Fruit fly (Drosophila melanogaster): ENCODE data around the gene Trxr2.

Trxr2 gene

dm6 chr3L:22505118-22505517 is 44.9 kb upstream of the Trxr2 start, which contains the start of gene CG43329:
Gene CG43329, minus strand, starts transcription at chr3L:22505218.
- TF ChIP-seq Hr39 (GFP tag; optimal IDR thresholded peaks at IDR 0.05) (no peak), CG8319 (GFP tag; optimal IDR thresholded peaks at IDR 0.05) (no peak), svp (GFP tag) (no peak), Smox (GFP tag; optimal IDR thresholded peaks at IDR 0.05) (no peak), CG11902 (GFP tag; optimal IDR thresholded peaks at IDR 0.05) (no peak)

DNA sequence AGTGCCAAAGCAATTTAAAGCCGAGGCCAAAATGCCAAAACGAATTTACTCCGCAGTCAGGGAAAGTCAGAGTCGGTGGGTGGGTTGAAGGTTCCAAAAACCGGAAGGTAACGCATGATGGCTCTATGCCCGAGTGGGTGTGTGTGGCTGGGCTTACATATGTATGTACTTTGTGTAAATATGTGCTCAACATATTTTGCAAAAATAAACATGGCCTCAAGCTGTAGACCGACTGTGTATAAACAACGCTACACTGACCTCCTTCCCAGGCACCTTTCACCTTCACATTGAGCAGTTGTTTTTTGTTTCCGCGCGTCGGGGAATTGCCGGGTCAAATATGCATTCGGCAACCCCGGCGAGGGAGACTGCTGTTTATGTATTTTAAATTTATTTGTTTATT is 30.0 kb upstream of the Trxr2 start:
- no peak for TF ChIP-seq Ets21C (GFP tag; optimal IDR thresholded peaks at IDR 0.05)
- TF ChIP-seq Met (GFP tag; optimal IDR thresholded peaks at IDR 0.05): no peak
- peak; percentile 46 for TF ChIP-seq fkh (GFP tag; optimal IDR thresholded peaks at IDR 0.05)

DNA sequence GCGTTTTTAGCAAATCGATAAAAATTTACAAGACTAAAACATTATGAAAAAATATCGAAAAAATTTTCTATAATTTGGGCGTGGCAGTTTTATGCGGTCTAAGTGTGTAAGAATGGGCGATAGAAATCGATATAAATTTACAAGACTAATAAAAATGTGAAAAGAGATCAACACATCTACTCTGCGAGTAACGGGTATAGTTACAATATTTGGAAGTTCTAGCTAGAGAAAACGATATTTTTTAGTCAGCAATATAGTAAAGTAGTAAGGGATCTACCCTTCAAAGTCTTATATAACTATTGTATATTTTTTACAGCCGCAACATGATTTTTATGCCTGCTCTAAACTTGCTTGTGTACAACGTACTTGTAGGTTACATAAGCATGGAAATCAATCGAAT is 1.9 kb upstream of the Trxr2 start, which contains the start of gene CG11404:
Gene CG11404, plus strand, starts transcription at position 301 of the 400 bp plus-strand sequence.
- no peak for TF ChIP-seq cyc (GFP tag; optimal IDR thresholded peaks at IDR 0.05)
- TF ChIP-seq Lpt (GFP tag; optimal IDR thresholded peaks at IDR 0.05): no peak
- TF ChIP-seq Eip75B (GFP tag; optimal IDR thresholded peaks at IDR 0.05): no peak
- TF ChIP-seq CG6808 (GFP tag; optimal IDR thresholded peaks at IDR 0.05): no peak
- TF ChIP-seq Eip93F (GFP tag; optimal IDR thresholded peaks at IDR 0.05): no peak
- no peak for TF ChIP-seq esn (GFP tag; optimal IDR thresholded peaks at IDR 0.05)
- TF ChIP-seq Smox (GFP tag; optimal IDR thresholded peaks at IDR 0.05): no peak
- no peak for TF ChIP-seq dsx (GFP tag; optimal IDR thresholded peaks at IDR 0.05; ENCODE audit: poor library complexity, severe bottlenecking)
- no peak for TF ChIP-seq achi (GFP tag; optimal IDR thresholded peaks at IDR 0.05)
- TF ChIP-seq Blimp-1 (GFP tag; optimal IDR thresholded peaks at IDR 0.05): no peak

- no peak for TF ChIP-seq ss (GFP tag; optimal IDR thresholded peaks at IDR 0.05)
- no peak for TF ChIP-seq fd85E (GFP tag; optimal IDR thresholded peaks at IDR 0.05)
- TF ChIP-seq CG3919 (GFP tag; optimal IDR thresholded peaks at IDR 0.05): no peak
- no peak for TF ChIP-seq CG8319 (GFP tag; optimal IDR thresholded peaks at IDR 0.05)
- TF ChIP-seq Sox14 (GFP tag; optimal IDR thresholded peaks at IDR 0.05): no peak
- TF ChIP-seq CG6276 (GFP tag; optimal IDR thresholded peaks at IDR 0.05): no peak
- no peak for TF ChIP-seq salr (GFP tag; optimal IDR thresholded peaks at IDR 0.05)
- no peak for TF ChIP-seq Ets21C (GFP tag; optimal IDR thresholded peaks at IDR 0.05)
- TF ChIP-seq CG8632 (GFP tag; optimal IDR thresholded peaks at IDR 0.05): no peak
- no peak for TF ChIP-seq achi (GFP tag; optimal IDR thresholded peaks at IDR 0.05)
- no peak for TF ChIP-seq CG11294 (GFP tag; IDR thresholded peaks at IDR 0.05)
- TF ChIP-seq lz (GFP tag; optimal IDR thresholded peaks at IDR 0.05): no peak
- TF ChIP-seq CG6163 (GFP tag; IDR thresholded peaks at IDR 0.05): no peak
- no peak for TF ChIP-seq spab (GFP tag; optimal IDR thresholded peaks at IDR 0.05)
- TF ChIP-seq Hr38 (GFP tag; optimal IDR thresholded peaks at IDR 0.05): no peak
- no peak for TF ChIP-seq CG32006 (GFP tag; optimal IDR thresholded peaks at IDR 0.05)
- TF ChIP-seq Eip78C (GFP tag): no peak
These were observed 21.7 kb downstream of the Trxr2 start for dm6 chr3L:22571679-22572078.

DNA sequence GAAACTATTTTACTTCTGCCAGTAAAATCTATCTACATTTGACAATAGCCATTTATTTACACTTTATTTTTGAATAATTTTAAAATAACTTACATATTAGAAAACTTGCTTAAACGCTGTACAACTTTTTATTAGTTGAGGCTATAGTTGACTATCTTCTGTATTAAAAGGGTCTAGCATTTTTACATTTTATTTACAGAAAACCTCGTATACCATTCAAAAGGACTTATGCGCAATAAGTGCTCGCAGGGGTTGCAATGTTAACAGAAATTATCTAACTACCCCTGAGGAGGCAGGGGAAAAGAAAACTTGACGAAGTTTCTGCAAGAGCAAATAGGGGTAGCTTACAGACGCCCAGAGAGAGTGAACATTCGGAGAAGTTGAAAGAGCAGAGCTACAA is 22.2 kb downstream of the Trxr2 start:
- TF ChIP-seq Gug (GFP tag; IDR thresholded peaks at IDR 0.05): no peak
- no peak for TF ChIP-seq CG11762 (GFP tag; optimal IDR thresholded peaks at IDR 0.05; ENCODE audit: insufficient read depth)
- TF ChIP-seq Ets21C (GFP tag; optimal IDR thresholded peaks at IDR 0.05): no peak
- no peak for TF ChIP-seq ss (GFP tag; optimal IDR thresholded peaks at IDR 0.05)
- TF ChIP-seq salr (GFP tag; optimal IDR thresholded peaks at IDR 0.05): no peak
- TF ChIP-seq Eip75B (GFP tag; optimal IDR thresholded peaks at IDR 0.05): no peak
- TF ChIP-seq CG32006 (GFP tag; optimal IDR thresholded peaks at IDR 0.05): no peak
- TF ChIP-seq CG15336 (GFP tag; IDR thresholded peaks at IDR 0.05): no peak
- TF ChIP-seq Hr38 (GFP tag; optimal IDR thresholded peaks at IDR 0.05): no peak
- no peak for TF ChIP-seq dac (GFP tag; optimal IDR thresholded peaks at IDR 0.05)

All from whole organism, prepupa.